Worm (Caenorhabditis elegans) whole organism, L2 larva: ENCODE results near the gene inf-1.

Source experiments
- C34F6.9 ChIP-seq: fragments of 150-350 bp; optimal IDR thresholded peaks from 2 replicates; lab custom pipeline; 2014; ENCODE audit warnings: missing biosample characterization, missing genetic modification characterization
- F13H6.1 ChIP-seq: sonication (generic microtip); optimal IDR thresholded peaks from 2 replicates; lab custom pipeline; 2016; ENCODE audit warnings: missing genetic modification characterization, missing compliant biosample characterization
- ZK546.5 ChIP-seq: sonication (generic microtip); optimal IDR thresholded peaks from 2 replicates; lab custom pipeline; 2017; ENCODE audit warnings: missing biosample characterization, missing genetic modification characterization
- alr-1 ChIP-seq: fragments of 150-350 bp; optimal IDR thresholded peaks from 2 replicates; lab custom pipeline; 2014; ENCODE audit warnings: missing biosample characterization, missing genetic modification characterization
- aly-2 ChIP-seq: fragments of 150-350 bp; optimal IDR thresholded peaks from 2 replicates; lab custom pipeline; 2014; ENCODE audit warnings: missing biosample characterization, missing genetic modification characterization
- ama-1 ChIP-seq: fragments of 150-350 bp; optimal IDR thresholded peaks from 2 replicates; lab custom pipeline; 2018; ENCODE audit warnings: inconsistent platforms
- blmp-1 ChIP-seq: sonication (generic microtip); optimal IDR thresholded peaks from 2 replicates; lab custom pipeline; 2017; ENCODE audit warnings: missing genetic modification characterization, mild to moderate bottlenecking, missing compliant biosample characterization, antibody characterized with exemption, moderate library complexity; ENCODE audit not compliant: insufficient read depth
- ceh-16 ChIP-seq: fragments of 150-350 bp; optimal IDR thresholded peaks from 2 replicates; lab custom pipeline; 2014; ENCODE audit warnings: missing biosample characterization, missing genetic modification characterization
- ceh-82 ChIP-seq: fragments of 150-350 bp; optimal IDR thresholded peaks from 2 replicates; lab custom pipeline; 2014; ENCODE audit warnings: missing biosample characterization, missing genetic modification characterization
- crh-2 ChIP-seq: sonication (generic microtip); optimal IDR thresholded peaks from 2 replicates; lab custom pipeline; 2017; ENCODE audit warnings: missing biosample characterization, missing genetic modification characterization
- elt-3 ChIP-seq: sonication (generic microtip); optimal IDR thresholded peaks from 2 replicates; lab custom pipeline; 2017; ENCODE audit warnings: missing biosample characterization, missing genetic modification characterization
- fos-1 ChIP-seq: fragments of 150-350 bp; optimal IDR thresholded peaks from 2 replicates; lab custom pipeline; 2014; ENCODE audit warnings: missing biosample characterization, missing genetic modification characterization
- lin-11 ChIP-seq: fragments of 150-350 bp; sonication (generic microtip); optimal IDR thresholded peaks from 2 replicates; lab custom pipeline; 2014; ENCODE audit warnings: missing biosample characterization, missing genetic modification characterization, inconsistent platforms, mixed read lengths
- lin-13 ChIP-seq: fragments of 150-350 bp; optimal IDR thresholded peaks from 2 replicates; lab custom pipeline; 2014; ENCODE audit warnings: missing biosample characterization, missing genetic modification reagents, missing genetic modification characterization
- lin-39 ChIP-seq: fragments of 150-350 bp; optimal IDR thresholded peaks from 2 replicates; lab custom pipeline; 2014; ENCODE audit warnings: missing biosample characterization, missing genetic modification reagents, missing genetic modification characterization
- lsy-2 ChIP-seq, 2 experiments: fragments of 150-350 bp in 1 of 2; sonication (generic microtip) in 1 of 2; optimal IDR thresholded peaks; 2 replicates each; lab custom pipeline; 2014 to 2017; ENCODE audit warnings: missing biosample characterization in 2 of 2, missing genetic modification characterization in 2 of 2
- mab-5 ChIP-seq: fragments of 150-350 bp; optimal IDR thresholded peaks from 2 replicates; lab custom pipeline; 2014; ENCODE audit warnings: missing biosample characterization, missing genetic modification characterization
- mbf-1 ChIP-seq: sonication (generic microtip); optimal IDR thresholded peaks from 2 replicates; lab custom pipeline; 2017; ENCODE audit warnings: missing biosample characterization, missing genetic modification characterization
- mdl-1 ChIP-seq, 2 experiments: fragments of 150-350 bp in 1 of 2; sonication (generic microtip) in 1 of 2; optimal IDR thresholded peaks; 2 replicates each; lab custom pipeline; 2017; ENCODE audit warnings: missing biosample characterization in 2 of 2, missing genetic modification characterization in 2 of 2
- nhr-11 ChIP-seq: fragments of 150-350 bp; optimal IDR thresholded peaks from 2 replicates; lab custom pipeline; 2014; ENCODE audit warnings: missing biosample characterization, missing genetic modification characterization
- nhr-12 ChIP-seq: fragments of 150-350 bp; optimal IDR thresholded peaks from 2 replicates; lab custom pipeline; 2014; ENCODE audit warnings: missing biosample characterization, missing genetic modification characterization
- nhr-21 ChIP-seq: fragments of 150-350 bp; optimal IDR thresholded peaks from 2 replicates; lab custom pipeline; 2014; ENCODE audit warnings: missing biosample characterization, missing genetic modification characterization
- nhr-23 ChIP-seq: fragments of 150-350 bp; optimal IDR thresholded peaks from 2 replicates; lab custom pipeline; 2014; ENCODE audit warnings: missing biosample characterization, missing genetic modification reagents, missing genetic modification characterization
- nhr-25 ChIP-seq: fragments of 150-350 bp; sonication (generic microtip); optimal IDR thresholded peaks from 3 replicates; lab custom pipeline; 2014; ENCODE audit warnings: missing biosample characterization, missing genetic modification characterization
- nhr-6 ChIP-seq: fragments of 150-350 bp; optimal IDR thresholded peaks from 2 replicates; lab custom pipeline; 2014; ENCODE audit warnings: missing biosample characterization, missing genetic modification characterization
- nhr-77 ChIP-seq: fragments of 150-350 bp; optimal IDR thresholded peaks from 2 replicates; lab custom pipeline; 2014; ENCODE audit warnings: missing biosample characterization, missing genetic modification characterization
- peb-1 ChIP-seq: fragments of 150-350 bp; optimal IDR thresholded peaks from 2 replicates; lab custom pipeline; 2014; ENCODE audit warnings: missing biosample characterization, missing genetic modification characterization
- sem-4 ChIP-seq: fragments of 150-350 bp; optimal IDR thresholded peaks from 2 replicates; lab custom pipeline; 2014; ENCODE audit warnings: missing biosample characterization, missing genetic modification reagents, missing genetic modification characterization
- skn-1 ChIP-seq: sonication (generic microtip); optimal IDR thresholded peaks from 2 replicates; lab custom pipeline; 2017; ENCODE audit warnings: missing biosample characterization, missing genetic modification characterization
- sma-3 ChIP-seq: sonication (generic microtip); optimal IDR thresholded peaks from 2 replicates; lab custom pipeline; 2016; ENCODE audit warnings: missing genetic modification reagents, missing genetic modification characterization, missing compliant biosample characterization
- snpc-4 ChIP-seq: fragments of 150-350 bp; optimal IDR thresholded peaks from 2 replicates; lab custom pipeline; 2014; ENCODE audit warnings: missing biosample characterization, missing genetic modification characterization
- unc-39 ChIP-seq: fragments of 150-350 bp; optimal IDR thresholded peaks from 2 replicates; lab custom pipeline; 2014; ENCODE audit warnings: missing biosample characterization, missing genetic modification characterization
- unc-55 ChIP-seq: fragments of 150-350 bp; sonication (generic microtip); optimal IDR thresholded peaks from 3 replicates; lab custom pipeline; 2014; ENCODE audit warnings: missing biosample characterization, missing genetic modification reagents, missing genetic modification characterization
- unc-62 ChIP-seq: fragments of 150-350 bp; optimal IDR thresholded peaks from 2 replicates; lab custom pipeline; 2014; ENCODE audit warnings: missing biosample characterization, missing genetic modification reagents, missing genetic modification characterization
- ztf-1 ChIP-seq: fragments of 200-800 bp; sonication (Bioruptor generic); conservative IDR thresholded peaks from 2 replicates; pipeline ENCODE4 v1.3.6; 2022; ENCODE audit warnings: missing genetic modification characterization, missing compliant biosample characterization
- ztf-4 ChIP-seq: fragments of 150-350 bp; optimal IDR thresholded peaks from 2 replicates; lab custom pipeline; 2014; ENCODE audit warnings: missing biosample characterization, missing genetic modification characterization

The inf-1 gene

ce11 chrIII:6935269-6936017, 5.5 kb downstream of the inf-1 start, which contains the start of the genes F57B9.8 and coq-2:
Gene F57B9.8, minus strand, starts transcription at chrIII:6935319.
Gene coq-2, plus strand, starts transcription at chrIII:6935967.
- TF ChIP-seq C34F6.9 (tag; lab: Kevin White, UChicago) (peak; percentile 2), nhr-6 (no peak)
- TF ChIP-seq, all 48 proteins: peak for 1

ce11 chrIII:6939523-6939922, 9.6 kb downstream of the inf-1 start, which contains the start of gene F57B9.3:
Gene F57B9.3, plus strand, starts transcription at chrIII:6939823.
- no peak for TF ChIP-seq lin-11 (tag; lab: Kevin White, UChicago)
- no peak for TF ChIP-seq nhr-12
- no peak for TF ChIP-seq nhr-25 (tag; lab: Kevin White, UChicago)
- no peak for TF ChIP-seq lin-13 (GFP tag; lab: Kevin White, UChicago)
- TF ChIP-seq fos-1 (tag; lab: Kevin White, UChicago): no peak
- no peak for TF ChIP-seq ama-1 (lab: Kevin White, UChicago)
- TF ChIP-seq aly-2: no peak
- TF ChIP-seq skn-1 (tag; lab: Kevin White, UChicago): no peak
- TF ChIP-seq ztf-1 (GFP tag; lab: Robert Waterston, UW): no peak

- TF ChIP-seq unc-55 (GFP tag; lab: Kevin White, UChicago) (no peak), crh-2 (tag; lab: Kevin White, UChicago) (no peak), ZK546.5 (tag; lab: Kevin White, UChicago) (no peak), nhr-6 (no peak), nhr-12 (no peak), lsy-2 (tag; optimal IDR thresholded peaks at IDR 0.05; lab: Kevin White, UChicago) (no peak), nhr-21 (tag; lab: Kevin White, UChicago) (no peak), mab-5 (tag; lab: Kevin White, UChicago) (no peak)
Observed at ce11 chrIII:6945319-6945718, 15.4 kb downstream of the inf-1 start.

ce11 chrIII:6945747-6946146, 15.8 kb downstream of the inf-1 start, which contains the start of gene abu-13:
Gene abu-13, minus strand, starts transcription at chrIII:6945898.
- TF ChIP-seq ama-1 (lab: Kevin White, UChicago) (no peak), nhr-21 (tag; lab: Kevin White, UChicago) (peak; percentile 30), mbf-1 (no peak), sem-4 (tag; lab: Kevin White, UChicago) (peak; percentile 7), lin-11 (tag; lab: Kevin White, UChicago) (no peak)

- TF ChIP-seq ZK546.5 (tag; lab: Kevin White, UChicago) (no peak), C34F6.9 (tag; lab: Kevin White, UChicago) (peak; percentile 26), ztf-1 (GFP tag; lab: Robert Waterston, UW) (no peak), unc-55 (GFP tag; lab: Kevin White, UChicago) (peak; percentile 20), lsy-2 (tag; optimal IDR thresholded peaks at IDR 0.05; lab: Kevin White, UChicago) (peak in 1 of 2 experiments; percentile 37)
Observed at ce11 chrIII:6946382-6946781, 16.4 kb downstream of the inf-1 start, which contains the start of gene let-711. Gene let-711, plus strand, starts transcription at chrIII:6946718.

ce11 chrIII:6947896-6948295, 18.0 kb downstream of the inf-1 start:
- TF ChIP-seq sma-3 (GFP tag; lab: Kevin White, UChicago): no peak
- TF ChIP-seq alr-1 (tag; lab: Kevin White, UChicago): no peak
- TF ChIP-seq nhr-6: no peak
- no peak for TF ChIP-seq lsy-2 (tag; optimal IDR thresholded peaks at IDR 0.05; lab: Kevin White, UChicago)
- TF ChIP-seq F13H6.1 (tag; lab: Kevin White, UChicago): peak; percentile 7
- TF ChIP-seq fos-1 (tag; lab: Kevin White, UChicago): peak; percentile 17
- no peak for TF ChIP-seq ceh-82 (tag; lab: Kevin White, UChicago)
- no peak for TF ChIP-seq nhr-12
- no peak for TF ChIP-seq nhr-23 (tag; lab: Kevin White, UChicago)
- TF ChIP-seq unc-62 (GFP tag; lab: Kevin White, UChicago): no peak
- TF ChIP-seq unc-39 (tag; lab: Kevin White, UChicago): no peak
- no peak for TF ChIP-seq crh-2 (tag; lab: Kevin White, UChicago)
- TF ChIP-seq ztf-1 (GFP tag; lab: Robert Waterston, UW): no peak
- TF ChIP-seq lin-39 (tag; lab: Kevin White, UChicago): no peak
- TF ChIP-seq ztf-4 (tag; lab: Kevin White, UChicago): no peak
- TF ChIP-seq lin-13 (GFP tag; lab: Kevin White, UChicago): no peak
- no peak for TF ChIP-seq mab-5 (tag; lab: Kevin White, UChicago)
- no peak for TF ChIP-seq mdl-1 (tag; optimal IDR thresholded peaks at IDR 0.05; lab: Kevin White, UChicago)
- TF ChIP-seq snpc-4: no peak
- no peak for TF ChIP-seq nhr-11 (tag; lab: Kevin White, UChicago)
- no peak for TF ChIP-seq peb-1 (tag; lab: Kevin White, UChicago)
- TF ChIP-seq blmp-1 (tag; lab: Kevin White, UChicago): no peak
- no peak for TF ChIP-seq elt-3 (tag; lab: Kevin White, UChicago)
- peak; percentile 31 for TF ChIP-seq sem-4 (tag; lab: Kevin White, UChicago)
- TF ChIP-seq ZK546.5 (tag; lab: Kevin White, UChicago): no peak
- peak; percentile 12 for TF ChIP-seq C34F6.9 (tag; lab: Kevin White, UChicago)
- TF ChIP-seq ceh-16: no peak
- no peak for TF ChIP-seq nhr-77 (tag; lab: Kevin White, UChicago)
- TF ChIP-seq, all 48 proteins: peak for 4
